Fruit fly (Drosophila melanogaster) whole organism, embryonic: ENCODE data around the gene Mf.

ENCODE experiments used
- Atf6 ChIP-seq: fragments of 200-800 bp; sonication (Bioruptor generic); IDR thresholded peaks from 2 replicates; pipeline ENCODE4 v1.3.6; 2022; ENCODE audit warnings: missing biosample characterization, missing genetic modification characterization
- Blimp-1 ChIP-seq: fragments of 200-800 bp; sonication (Bioruptor generic); optimal IDR thresholded peaks from 3 replicates; lab custom pipeline; 2018; ENCODE audit warnings: missing biosample characterization, missing genetic modification characterization, mild to moderate bottlenecking, moderate library complexity, missing genetic modification reagents
- CG10147 ChIP-seq: fragments of 200-800 bp; sonication (Bioruptor generic); optimal IDR thresholded peaks from 2 replicates; lab custom pipeline; 2019; ENCODE audit warnings: missing biosample characterization, mild to moderate bottlenecking, missing genetic modification characterization, moderate library complexity
- CG10959 ChIP-seq: fragments of 200-800 bp; sonication (Bioruptor generic); IDR thresholded peaks from 2 replicates; pipeline ENCODE4 v1.3.6; 2022; ENCODE audit warnings: missing biosample characterization, missing genetic modification characterization
- CG11560 ChIP-seq: fragments of 200-800 bp; sonication (Bioruptor generic); IDR thresholded peaks from 3 replicates; pipeline ENCODE4 v1.3.6; 2022; ENCODE audit warnings: missing biosample characterization, missing genetic modification characterization
- CG11723 ChIP-seq: fragments of 200-800 bp; sonication (Bioruptor generic); optimal IDR thresholded peaks from 2 replicates; lab custom pipeline; 2017; ENCODE audit warnings: missing biosample characterization, mild to moderate bottlenecking, missing genetic modification characterization
- CG13624 ChIP-seq: fragments of 200-800 bp; sonication (Bioruptor generic); optimal IDR thresholded peaks from 2 replicates; lab custom pipeline; 2016; ENCODE audit warnings: missing biosample characterization, missing genetic modification characterization
- CG1603 ChIP-seq: fragments of 200-800 bp; sonication (Bioruptor generic); optimal IDR thresholded peaks from 2 replicates; lab custom pipeline; 2019; ENCODE audit warnings: missing biosample characterization, mild to moderate bottlenecking, missing genetic modification characterization, moderate library complexity
- CG16863 ChIP-seq: fragments of 200-800 bp; sonication (Bioruptor generic); optimal IDR thresholded peaks from 3 replicates; lab custom pipeline; 2016; ENCODE audit warnings: missing biosample characterization, missing genetic modification characterization
- CG2199 ChIP-seq: fragments of 200-800 bp; sonication (Bioruptor generic); IDR thresholded peaks from 3 replicates; pipeline ENCODE4 v1.3.6; 2022; ENCODE audit warnings: missing biosample characterization, missing genetic modification characterization
- CG30020 ChIP-seq: fragments of 200-800 bp; optimal IDR thresholded peaks from 2 replicates; lab custom pipeline; 2019; ENCODE audit warnings: missing biosample characterization, mild to moderate bottlenecking, missing genetic modification characterization, moderate library complexity
- CG31441 ChIP-seq: fragments of 200-800 bp; sonication (Bioruptor generic); IDR thresholded peaks from 2 replicates; pipeline ENCODE4 v1.3.6; 2022; ENCODE audit warnings: missing biosample characterization, missing genetic modification characterization
- CG32532 ChIP-seq: fragments of 200-800 bp; sonication (Bioruptor generic); IDR thresholded peaks from 2 replicates; pipeline ENCODE4 v1.3.6; 2022; ENCODE audit warnings: missing biosample characterization, missing genetic modification characterization
- CG32772 ChIP-seq: fragments of 200-800 bp; sonication (Bioruptor generic); IDR thresholded peaks from 2 replicates; pipeline ENCODE4 v1.3.6; 2022; ENCODE audit warnings: missing biosample characterization, missing genetic modification characterization
- CG34224 ChIP-seq: fragments of 200-800 bp; sonication (Bioruptor generic); IDR thresholded peaks from 3 replicates; pipeline ENCODE4 v1.3.6; 2022; ENCODE audit warnings: missing biosample characterization, missing genetic modification characterization; ENCODE audit not compliant: partially characterized antibody
- CG4282 ChIP-seq: fragments of 200-800 bp; sonication (Bioruptor generic); optimal IDR thresholded peaks from 2 replicates; lab custom pipeline; 2016; ENCODE audit warnings: missing biosample characterization, missing genetic modification characterization
- CG4820 ChIP-seq: fragments of 200-800 bp; sonication (Bioruptor generic); optimal IDR thresholded peaks from 3 replicates; lab custom pipeline; 2016; ENCODE audit warnings: missing biosample characterization, missing genetic modification characterization
- CG6654 ChIP-seq: fragments of 200-800 bp; sonication (Bioruptor generic); optimal IDR thresholded peaks from 2 replicates; lab custom pipeline; 2017; ENCODE audit warnings: missing biosample characterization, mild to moderate bottlenecking, missing genetic modification characterization
- CG7556 ChIP-seq: fragments of 200-800 bp; sonication (Bioruptor generic); optimal IDR thresholded peaks from 2 replicates; lab custom pipeline; 2017; ENCODE audit warnings: missing biosample characterization, mild to moderate bottlenecking, missing genetic modification characterization
- CG8359 ChIP-seq: fragments of 200-800 bp; sonication (Bioruptor generic); optimal IDR thresholded peaks from 2 replicates; lab custom pipeline; 2017; ENCODE audit warnings: missing biosample characterization, mild to moderate bottlenecking, missing genetic modification characterization, borderline replicate concordance
- CG8944 ChIP-seq: fragments of 200-800 bp; sonication (Bioruptor generic); optimal IDR thresholded peaks from 3 replicates; lab custom pipeline; 2016; ENCODE audit warnings: missing biosample characterization, missing genetic modification characterization
- Camta ChIP-seq: fragments of 200-800 bp; sonication (Bioruptor generic); optimal IDR thresholded peaks from 2 replicates; lab custom pipeline; 2016; ENCODE audit warnings: missing biosample characterization, missing genetic modification characterization
- Doc2 ChIP-seq: fragments of 200-800 bp; sonication (Bioruptor generic); IDR thresholded peaks from 2 replicates; pipeline ENCODE4 v1.3.6; 2022; ENCODE audit warnings: missing biosample characterization, missing genetic modification characterization
- Gug ChIP-seq: fragments of 200-800 bp; sonication (Bioruptor generic); IDR thresholded peaks from 4 replicates; pipeline ENCODE4 v1.3.6; 2022; ENCODE audit warnings: missing biosample characterization, missing genetic modification characterization
- Hr78 ChIP-seq, 2 experiments: fragments of 200-800 bp in 1 of 2; fragments of >200 bp in 1 of 2; sonication (Bioruptor generic) in 1 of 2; optimal IDR thresholded peaks; 2 replicates each; lab custom pipeline; 2017 to 2019; ENCODE audit warnings: missing biosample characterization in 2 of 2, missing genetic modification characterization in 2 of 2, mild to moderate bottlenecking in 1 of 2, moderate library complexity in 1 of 2
- Jarid2 ChIP-seq: fragments of 200-800 bp; sonication (Bioruptor generic); optimal IDR thresholded peaks from 3 replicates; lab custom pipeline; 2017; ENCODE audit warnings: mild to moderate bottlenecking, missing biosample characterization, missing genetic modification reagents, missing genetic modification characterization
- Myb ChIP-seq: fragments of 200-800 bp; sonication (Bioruptor generic); optimal IDR thresholded peaks from 2 replicates; lab custom pipeline; 2016; ENCODE audit warnings: missing biosample characterization, missing genetic modification characterization
- NK7.1 ChIP-seq: fragments of 200-800 bp; sonication (Bioruptor generic); optimal IDR thresholded peaks from 3 replicates; lab custom pipeline; 2016; ENCODE audit warnings: missing biosample characterization, missing genetic modification characterization
- Pdp1 ChIP-seq, 2 experiments: fragments of 200-800 bp; sonication (Bioruptor generic); optimal IDR thresholded peaks; 3 replicates each; lab custom pipeline; 2016; ENCODE audit warnings: missing biosample characterization in 2 of 2, missing genetic modification characterization in 2 of 2, mild to moderate bottlenecking in 1 of 2, moderate library complexity in 1 of 2
- Ssrp ChIP-seq: fragments of 200-800 bp; sonication (Bioruptor generic); optimal IDR thresholded peaks from 2 replicates; lab custom pipeline; 2018; ENCODE audit warnings: missing biosample characterization, mild to moderate bottlenecking, missing genetic modification characterization, moderate library complexity
- al ChIP-seq: fragments of 200-800 bp; sonication (Bioruptor generic); IDR thresholded peaks from 2 replicates; pipeline ENCODE4 v1.3.6; 2022; ENCODE audit warnings: missing biosample characterization, missing genetic modification characterization
- bigmax ChIP-seq: fragments of 200-800 bp; sonication (Bioruptor generic); optimal IDR thresholded peaks from 2 replicates; lab custom pipeline; 2018; ENCODE audit warnings: missing biosample characterization, mild to moderate bottlenecking, missing genetic modification characterization
- cato ChIP-seq: fragments of 200-800 bp; sonication (Bioruptor generic); optimal IDR thresholded peaks from 2 replicates; lab custom pipeline; 2016; ENCODE audit warnings: missing biosample characterization, missing genetic modification characterization, borderline replicate concordance
- caup ChIP-seq: fragments of 200-800 bp; sonication (Bioruptor generic); optimal IDR thresholded peaks from 3 replicates; lab custom pipeline; 2017; ENCODE audit warnings: missing biosample characterization, mild to moderate bottlenecking, missing genetic modification characterization, moderate library complexity; ENCODE audit not compliant: severe bottlenecking
- chn ChIP-seq: fragments of 200-800 bp; sonication (Bioruptor generic); optimal IDR thresholded peaks from 2 replicates; lab custom pipeline; 2016; ENCODE audit warnings: missing biosample characterization, missing genetic modification characterization
- dysf ChIP-seq: fragments of 200-800 bp; sonication (Bioruptor generic); IDR thresholded peaks from 3 replicates; pipeline ENCODE4 v1.3.6; 2022; ENCODE audit warnings: missing biosample characterization, missing genetic modification characterization
- exex ChIP-seq: fragments of 200-800 bp; sonication (Bioruptor generic); optimal IDR thresholded peaks from 4 replicates; lab custom pipeline; 2018; ENCODE audit warnings: missing biosample characterization, mild to moderate bottlenecking, missing genetic modification characterization, moderate library complexity
- h ChIP-seq: fragments of >200 bp; optimal IDR thresholded peaks from 2 replicates; lab custom pipeline; 2017
- hkb ChIP-seq, 2 experiments: fragments of 200-800 bp in 1 of 2; fragments of >200 bp in 1 of 2; sonication (Bioruptor generic) in 1 of 2; IDR thresholded peaks in 1 of 2; optimal IDR thresholded peaks in 1 of 2; 2 replicates each; pipeline versions ENCODE4 v1.3.6 to Lab custom; 2017 to 2022; ENCODE audit warnings: missing biosample characterization in 1 of 2, missing genetic modification characterization in 1 of 2
- luna ChIP-seq: fragments of 200-800 bp; sonication (Bioruptor generic); optimal IDR thresholded peaks from 2 replicates; lab custom pipeline; 2016; ENCODE audit warnings: missing biosample characterization, missing genetic modification characterization
- nerfin-1 ChIP-seq: fragments of 200-800 bp; sonication (Bioruptor generic); optimal IDR thresholded peaks from 3 replicates; lab custom pipeline; 2019; ENCODE audit warnings: missing biosample characterization, mild to moderate bottlenecking, missing genetic modification characterization, moderate library complexity
- pnt ChIP-seq: fragments of 200-800 bp; sonication (Bioruptor generic); optimal IDR thresholded peaks from 3 replicates; lab custom pipeline; 2016; ENCODE audit warnings: missing biosample characterization, missing genetic modification characterization
- pros ChIP-seq: fragments of 200-800 bp; sonication (Bioruptor generic); optimal IDR thresholded peaks from 3 replicates; lab custom pipeline; 2019; ENCODE audit warnings: missing biosample characterization, mild to moderate bottlenecking, missing genetic modification characterization, moderate library complexity
- schlank ChIP-seq: fragments of 200-800 bp; sonication (Bioruptor generic); optimal IDR thresholded peaks from 2 replicates; lab custom pipeline; 2018; ENCODE audit warnings: missing biosample characterization, mild to moderate bottlenecking, missing genetic modification characterization
- sd ChIP-seq: fragments of 200-800 bp; sonication (Bioruptor generic); optimal IDR thresholded peaks from 3 replicates; lab custom pipeline; 2018; ENCODE audit warnings: missing biosample characterization, mild to moderate bottlenecking, missing genetic modification characterization, moderate library complexity
- shn ChIP-seq: fragments of 200-800 bp; sonication (Bioruptor generic); optimal IDR thresholded peaks from 3 replicates; lab custom pipeline; 2016; ENCODE audit warnings: missing biosample characterization, missing genetic modification characterization
- ttk ChIP-seq: fragments of 200-800 bp; sonication (Bioruptor generic); IDR thresholded peaks from 2 replicates; pipeline ENCODE4 v2.1.2; 2022; ENCODE audit warnings: missing biosample characterization, missing genetic modification characterization
- wdn ChIP-seq: fragments of 200-800 bp; sonication (Bioruptor generic); IDR thresholded peaks from 2 replicates; pipeline ENCODE4 v1.3.6; 2022; ENCODE audit warnings: missing biosample characterization, missing genetic modification characterization
- yki ChIP-seq: fragments of >200 bp; optimal IDR thresholded peaks from 3 replicates; lab custom pipeline; 2018
- zfh2 ChIP-seq: fragments of 200-800 bp; sonication (Bioruptor generic); optimal IDR thresholded peaks from 2 replicates; lab custom pipeline; 2016; ENCODE audit warnings: missing biosample characterization, missing genetic modification characterization

Gene Mf

DNA sequence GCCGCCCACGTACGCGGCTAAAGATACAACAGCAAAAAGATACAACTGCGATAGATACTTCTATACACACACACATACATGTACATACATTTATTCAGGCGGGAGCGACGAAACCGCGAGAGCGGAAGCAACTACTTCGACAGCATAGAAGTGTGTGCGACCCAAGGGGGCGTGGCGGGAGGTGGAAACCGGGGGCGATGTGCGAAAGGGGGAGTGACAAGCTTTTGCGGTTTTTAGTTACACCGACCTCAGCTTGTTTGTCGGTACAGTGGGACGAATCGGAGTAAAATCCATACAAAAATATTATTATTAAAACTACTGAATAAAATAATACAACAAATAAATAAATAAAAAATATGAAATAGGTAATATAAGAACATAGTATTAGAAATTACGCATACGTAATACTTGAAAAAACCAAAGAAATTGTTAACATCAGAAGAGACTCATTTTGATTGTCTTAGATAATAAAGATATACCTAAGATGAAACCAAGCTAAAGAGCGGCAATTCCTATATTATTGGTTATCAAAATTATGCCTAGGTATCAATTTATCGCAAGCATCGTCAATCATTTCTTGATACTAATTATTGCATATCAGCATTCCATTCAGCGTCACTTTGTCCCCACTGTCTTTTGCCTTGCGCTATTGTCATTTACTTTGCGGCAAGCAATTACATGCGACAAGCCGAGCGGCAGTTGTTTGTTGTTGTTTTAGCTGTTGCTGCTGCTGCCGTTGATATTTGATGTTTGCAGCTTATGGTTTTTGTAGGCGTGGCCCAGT is 52.5 kb downstream of the Mf start (continued):
- TF ChIP-seq hkb (optimal IDR thresholded peaks at IDR 0.05; lab: Kevin White, UChicago) (no peak), hkb (GFP tag; IDR thresholded peaks at IDR 0.05; lab: Robert Waterston, UW) (no peak), pnt (no peak), CG13624 (GFP tag; lab: Kevin White, UChicago) (no peak), CG7556 (GFP tag; lab: Kevin White, UChicago) (peak; percentile 70), nerfin-1 (tag; lab: Kevin White, UChicago) (no peak), CG10959 (GFP tag; lab: Robert Waterston, UW) (no peak), wdn (no peak), NK7.1 (GFP tag; lab: Kevin White, UChicago) (no peak), exex (tag; lab: Kevin White, UChicago) (no peak), CG32532 (peak; percentile 29; the same call in 1 of the 2 replicates), CG30020 (tag; lab: Kevin White, UChicago) (no peak), CG32772 (no peak), yki (lab: Kevin White, UChicago) (no peak), CG1603 (tag; lab: Kevin White, UChicago) (peak; percentile 18), CG4282 (GFP tag; lab: Kevin White, UChicago) (no peak), pros (GFP tag; lab: Kevin White, UChicago) (no peak), CG11723 (GFP tag; lab: Kevin White, UChicago) (no peak), al (GFP tag; lab: Robert Waterston, UW) (no peak), CG6654 (GFP tag; lab: Kevin White, UChicago) (no peak), Blimp-1 (GFP tag; lab: Kevin White, UChicago) (peak; percentile 16), zfh2 (GFP tag; lab: Kevin White, UChicago) (no peak), shn (no peak), Camta (GFP tag; lab: Kevin White, UChicago) (no peak), Doc2 (GFP tag; lab: Robert Waterston, UW) (no peak), caup (GFP tag; lab: Kevin White, UChicago) (peak; percentile 11), bigmax (GFP tag; lab: Kevin White, UChicago) (no peak), CG34224 (no peak), CG8944 (no peak), Gug (GFP tag; lab: Robert Waterston, UW) (no peak), Myb (GFP tag; lab: Kevin White, UChicago) (no peak), luna (GFP tag; lab: Kevin White, UChicago) (no peak), CG31441 (GFP tag; lab: Robert Waterston, UW) (peak; percentile 70), Atf6 (GFP tag; lab: Robert Waterston, UW) (no peak), dysf (peak; percentile 44; the same call in 1 of the 3 replicates), Jarid2 (GFP tag; lab: Kevin White, UChicago) (peak; percentile 6), CG11560 (tag; lab: Robert Waterston, UW) (no peak), chn (no peak), CG8359 (GFP tag; lab: Kevin White, UChicago) (no peak), CG10147 (GFP tag; lab: Kevin White, UChicago) (peak; percentile 0), CG16863 (GFP tag; lab: Kevin White, UChicago) (no peak), schlank (tag; lab: Kevin White, UChicago) (no peak), ttk (GFP tag; lab: Robert Waterston, UW) (no peak), CG2199 (GFP tag; lab: Robert Waterston, UW) (no peak), Hr78 (GFP tag; optimal IDR thresholded peaks at IDR 0.05; lab: Kevin White, UChicago) (no peak), Pdp1 (GFP tag; optimal IDR thresholded peaks at IDR 0.05; lab: Kevin White, UChicago) (no peak), cato (GFP tag; lab: Kevin White, UChicago) (no peak), sd (tag; lab: Kevin White, UChicago) (peak; percentile 38), h (lab: Kevin White, UChicago) (no peak), Ssrp (tag; lab: Kevin White, UChicago) (peak; percentile 18), CG4820 (GFP tag; lab: Kevin White, UChicago) (no peak)
